Fruit fly (Drosophila melanogaster) whole organism, embryonic: ENCODE results near the gene CG11695.

Source experiments
- Bgb ChIP-seq: fragments of 200-800 bp; sonication (Bioruptor generic); IDR thresholded peaks from 2 replicates; pipeline ENCODE4 v1.3.6; 2022; ENCODE audit warnings: missing biosample characterization, missing genetic modification characterization; ENCODE audit not compliant: partially characterized antibody
- CG10543 ChIP-seq: fragments of 200-800 bp; sonication (Bioruptor generic); optimal IDR thresholded peaks from 3 replicates; lab custom pipeline; 2017; ENCODE audit warnings: missing biosample characterization, mild to moderate bottlenecking, missing genetic modification characterization, moderate library complexity
- CG10654 ChIP-seq: fragments of 200-800 bp; sonication (Bioruptor generic); optimal IDR thresholded peaks from 2 replicates; lab custom pipeline; 2016; ENCODE audit warnings: missing biosample characterization, missing genetic modification characterization
- CG10959 ChIP-seq: fragments of 200-800 bp; sonication (Bioruptor generic); IDR thresholded peaks from 2 replicates; pipeline ENCODE4 v1.3.6; 2022; ENCODE audit warnings: missing biosample characterization, missing genetic modification characterization
- CG12219 ChIP-seq: fragments of 200-800 bp; sonication (Bioruptor generic); optimal IDR thresholded peaks from 3 replicates; lab custom pipeline; 2018; ENCODE audit warnings: missing biosample characterization, mild to moderate bottlenecking, missing genetic modification characterization
- CG13296 ChIP-seq: fragments of 200-800 bp; sonication (Bioruptor generic); optimal IDR thresholded peaks from 3 replicates; lab custom pipeline; 2018; ENCODE audit warnings: missing biosample characterization, mild to moderate bottlenecking, missing genetic modification characterization
- CG15011 ChIP-seq: fragments of 200-800 bp; sonication (Bioruptor generic); optimal IDR thresholded peaks from 3 replicates; lab custom pipeline; 2018; ENCODE audit warnings: missing biosample characterization, mild to moderate bottlenecking, missing genetic modification characterization
- CG1603 ChIP-seq: fragments of 200-800 bp; sonication (Bioruptor generic); optimal IDR thresholded peaks from 2 replicates; lab custom pipeline; 2019; ENCODE audit warnings: missing biosample characterization, mild to moderate bottlenecking, missing genetic modification characterization, moderate library complexity
- CG30020 ChIP-seq: fragments of 200-800 bp; optimal IDR thresholded peaks from 2 replicates; lab custom pipeline; 2019; ENCODE audit warnings: missing biosample characterization, mild to moderate bottlenecking, missing genetic modification characterization, moderate library complexity
- CG3065 ChIP-seq: fragments of 200-800 bp; sonication (Bioruptor generic); optimal IDR thresholded peaks from 2 replicates; lab custom pipeline; 2016; ENCODE audit warnings: missing biosample characterization, missing genetic modification characterization
- CG8290 ChIP-seq, 3 experiments: fragments of 200-800 bp; sonication (Bioruptor generic); optimal IDR thresholded peaks; 2 replicates each; lab custom pipeline; 2016 to 2019; ENCODE audit warnings: missing biosample characterization in 3 of 3, missing genetic modification characterization in 3 of 3, mild to moderate bottlenecking in 2 of 3, moderate library complexity in 1 of 3
- Dek ChIP-seq: fragments of 200-800 bp; sonication (Bioruptor generic); optimal IDR thresholded peaks from 3 replicates; lab custom pipeline; 2019; ENCODE audit warnings: missing biosample characterization, mild to moderate bottlenecking, missing genetic modification characterization, moderate library complexity
- Ets65A ChIP-seq: fragments of 200-800 bp; sonication (Bioruptor generic); peaks from one replicate; lab custom pipeline; 2016; ENCODE audit warnings: missing biosample characterization, missing genetic modification characterization
- H2.0 ChIP-seq: fragments of 200-800 bp; sonication (Bioruptor generic); IDR thresholded peaks from 2 replicates; pipeline ENCODE4 v1.3.6; 2022; ENCODE audit warnings: missing biosample characterization, missing genetic modification characterization
- HmgZ ChIP-seq: fragments of 200-800 bp; sonication (Bioruptor generic); optimal IDR thresholded peaks from 2 replicates; lab custom pipeline; 2018; ENCODE audit warnings: missing biosample characterization, mild to moderate bottlenecking, missing genetic modification characterization
- MBD-R2 ChIP-seq: fragments of 200-800 bp; sonication (Bioruptor generic); IDR thresholded peaks from 2 replicates; pipeline ENCODE4 v1.3.6; 2022; ENCODE audit warnings: missing biosample characterization, missing genetic modification characterization
- Mad ChIP-seq: fragments of 200-800 bp; sonication (Bioruptor generic); optimal IDR thresholded peaks from 2 replicates; lab custom pipeline; 2016; ENCODE audit warnings: missing biosample characterization, missing genetic modification characterization
- Med ChIP-seq: fragments of 200-800 bp; sonication (Bioruptor generic); peaks from one replicate; lab custom pipeline; 2016; ENCODE audit warnings: missing biosample characterization, missing genetic modification characterization, mild to moderate bottlenecking, inconsistent platforms, moderate library complexity
- Nf-YC ChIP-seq: fragments of 200-800 bp; optimal IDR thresholded peaks from 3 replicates; lab custom pipeline; 2019; ENCODE audit warnings: missing biosample characterization, mild to moderate bottlenecking, missing genetic modification characterization, moderate library complexity
- Opbp ChIP-seq: fragments of 200-800 bp; sonication (Bioruptor generic); IDR thresholded peaks from 3 replicates; pipeline ENCODE4 v1.3.6; 2022; ENCODE audit warnings: missing biosample characterization, missing genetic modification characterization; ENCODE audit not compliant: partially characterized antibody
- Pdp1 ChIP-seq, 2 experiments: fragments of 200-800 bp; sonication (Bioruptor generic); optimal IDR thresholded peaks; 3 replicates each; lab custom pipeline; 2016; ENCODE audit warnings: missing biosample characterization in 2 of 2, missing genetic modification characterization in 2 of 2, mild to moderate bottlenecking in 1 of 2, moderate library complexity in 1 of 2
- Spps ChIP-seq: fragments of 200-800 bp; sonication (Bioruptor generic); optimal IDR thresholded peaks from 2 replicates; lab custom pipeline; 2018; ENCODE audit warnings: missing biosample characterization, mild to moderate bottlenecking, missing genetic modification characterization
- Sry-β ChIP-seq: fragments of 200-800 bp; sonication (Bioruptor generic); optimal IDR thresholded peaks from 2 replicates; lab custom pipeline; 2018; ENCODE audit warnings: missing biosample characterization, mild to moderate bottlenecking, missing genetic modification characterization, moderate library complexity
- Sry-δ ChIP-seq: fragments of 200-800 bp; sonication (Bioruptor generic); optimal IDR thresholded peaks from 2 replicates; lab custom pipeline; 2016; ENCODE audit warnings: missing biosample characterization, missing genetic modification characterization
- Taf1 ChIP-seq: fragments of 200-800 bp; sonication (Bioruptor generic); IDR thresholded peaks from 2 replicates; pipeline ENCODE4 v1.3.6; 2022; ENCODE audit warnings: missing biosample characterization, missing genetic modification characterization
- ac ChIP-seq: fragments of 200-800 bp; sonication (Bioruptor generic); optimal IDR thresholded peaks from 3 replicates; lab custom pipeline; 2017; ENCODE audit warnings: missing biosample characterization, mild to moderate bottlenecking, missing genetic modification characterization
- ash1 ChIP-seq: fragments of 200-800 bp; sonication (Bioruptor generic); optimal IDR thresholded peaks from 2 replicates; lab custom pipeline; 2018; ENCODE audit warnings: missing biosample characterization, mild to moderate bottlenecking, missing genetic modification characterization
- da ChIP-seq: fragments of 200-800 bp; sonication (Bioruptor generic); optimal IDR thresholded peaks from 2 replicates; lab custom pipeline; 2016; ENCODE audit warnings: missing biosample characterization, missing genetic modification characterization
- en ChIP-seq: fragments of 200-800 bp; sonication (Bioruptor generic); optimal IDR thresholded peaks from 2 replicates; lab custom pipeline; 2016; ENCODE audit warnings: missing biosample characterization, missing genetic modification characterization
- fd102C ChIP-seq: fragments of 200-800 bp; sonication (Bioruptor generic); optimal IDR thresholded peaks from 2 replicates; lab custom pipeline; 2018; ENCODE audit warnings: missing biosample characterization, mild to moderate bottlenecking, missing genetic modification characterization, moderate library complexity
- fu2 ChIP-seq: fragments of 200-800 bp; sonication (Bioruptor generic); optimal IDR thresholded peaks from 2 replicates; lab custom pipeline; 2016; ENCODE audit warnings: missing biosample characterization, missing genetic modification characterization
- hbn ChIP-seq: fragments of 200-800 bp; sonication (Bioruptor generic); IDR thresholded peaks from 2 replicates; pipeline ENCODE4 v1.3.6; 2022; ENCODE audit warnings: missing biosample characterization, missing genetic modification characterization; ENCODE audit not compliant: partially characterized antibody
- jing ChIP-seq: fragments of 200-800 bp; sonication (Bioruptor generic); optimal IDR thresholded peaks from 2 replicates; lab custom pipeline; 2018; ENCODE audit warnings: missing biosample characterization, mild to moderate bottlenecking, missing genetic modification characterization
- maf-S ChIP-seq: fragments of 200-800 bp; sonication (Bioruptor generic); optimal IDR thresholded peaks from 2 replicates; lab custom pipeline; 2016; ENCODE audit warnings: missing biosample characterization, missing genetic modification characterization
- org-1 ChIP-seq: fragments of 200-800 bp; sonication (Bioruptor generic); optimal IDR thresholded peaks from 2 replicates; lab custom pipeline; 2017; ENCODE audit warnings: missing biosample characterization, missing genetic modification characterization
- prd ChIP-seq, 3 experiments: fragments of >200 bp in 2 of 3; fragments of 200-800 bp in 1 of 3; sonication (Bioruptor generic) in 1 of 3; optimal IDR thresholded peaks in 2 of 3; IDR thresholded peaks in 1 of 3; 2 replicates in 2 of 3; 3 replicates in 1 of 3; pipeline versions ENCODE4 v1.3.6 to Lab custom; 2017 to 2022; ENCODE audit warnings: missing biosample characterization in 1 of 3, missing genetic modification characterization in 1 of 3
- pzg ChIP-seq: fragments of 200-800 bp; sonication (Bioruptor generic); optimal IDR thresholded peaks from 3 replicates; lab custom pipeline; 2018; ENCODE audit warnings: missing biosample characterization, mild to moderate bottlenecking, missing genetic modification characterization, moderate library complexity
- ro ChIP-seq: fragments of 200-800 bp; sonication (Bioruptor generic); IDR thresholded peaks from 2 replicates; pipeline ENCODE4 v1.3.6; 2022; ENCODE audit warnings: missing biosample characterization, missing genetic modification characterization
- row ChIP-seq: fragments of 200-800 bp; sonication (Bioruptor generic); IDR thresholded peaks from 3 replicates; pipeline ENCODE4 v1.3.6; 2022; ENCODE audit warnings: missing biosample characterization, missing genetic modification characterization
- sc ChIP-seq, 3 experiments: fragments of >200 bp in 2 of 3; fragments of 200-800 bp in 1 of 3; sonication (Bioruptor generic) in 1 of 3; optimal IDR thresholded peaks; 2 replicates in 2 of 3; 3 replicates in 1 of 3; lab custom pipeline; 2017; ENCODE audit warnings: mild to moderate bottlenecking in 1 of 3, missing biosample characterization in 1 of 3, missing genetic modification characterization in 1 of 3, missing genetic modification reagents in 1 of 3
- sim ChIP-seq: fragments of 200-800 bp; sonication (Bioruptor generic); IDR thresholded peaks from 2 replicates; pipeline ENCODE4 v1.3.6; 2022; ENCODE audit warnings: missing biosample characterization, missing genetic modification characterization
- sisA ChIP-seq: fragments of 200-800 bp; sonication (Bioruptor generic); IDR thresholded peaks from 2 replicates; pipeline ENCODE4 v1.3.6; 2022; ENCODE audit warnings: missing biosample characterization, missing genetic modification characterization
- slbo ChIP-seq: fragments of 200-800 bp; sonication (Bioruptor generic); IDR thresholded peaks from 2 replicates; pipeline ENCODE4 v1.3.6; 2022; ENCODE audit warnings: missing biosample characterization, missing genetic modification characterization
- sqz ChIP-seq: fragments of 200-800 bp; sonication (Bioruptor generic); optimal IDR thresholded peaks from 3 replicates; lab custom pipeline; 2018; ENCODE audit warnings: missing biosample characterization, mild to moderate bottlenecking, missing genetic modification characterization
- usp ChIP-seq: fragments of >200 bp; optimal IDR thresholded peaks from 2 replicates; lab custom pipeline; 2017; ENCODE audit warnings: missing biosample characterization, missing genetic modification characterization

CG11695 gene

DNA sequence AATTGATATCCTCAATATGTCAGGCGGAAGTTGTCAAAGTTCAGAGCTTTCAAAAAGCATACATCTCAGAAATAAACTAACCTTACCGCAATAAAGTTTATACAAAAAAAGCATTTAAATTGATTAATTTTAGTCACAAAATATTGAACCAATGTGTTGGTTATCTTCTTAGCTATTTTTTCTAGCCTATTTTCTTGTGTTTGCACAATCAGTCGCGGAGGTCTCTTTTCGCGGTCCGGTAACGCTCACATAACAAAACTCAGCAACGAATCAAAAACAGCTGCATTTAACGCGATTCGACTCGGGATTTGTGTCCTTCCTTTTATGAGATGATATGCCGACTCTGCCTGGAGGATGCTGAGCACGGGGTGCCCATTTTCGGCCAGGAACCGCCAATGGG, 3.2 kb upstream of the CG11695 start, which contains the start of gene CG11696 (continued):
- TF ChIP-seq sisA (GFP tag; lab: Robert Waterston, UW): no peak
- TF ChIP-seq ash1 (GFP tag; lab: Kevin White, UChicago): no peak
- no peak for TF ChIP-seq da
- no peak for TF ChIP-seq CG10654 (GFP tag; lab: Kevin White, UChicago)
- TF ChIP-seq Dek (tag; lab: Kevin White, UChicago): no peak
- TF ChIP-seq org-1: no peak
- no peak for TF ChIP-seq ac (GFP tag; lab: Kevin White, UChicago)
- TF ChIP-seq Opbp: no peak
- TF ChIP-seq Spps (tag; lab: Kevin White, UChicago): no peak
- TF ChIP-seq maf-S (GFP tag; lab: Kevin White, UChicago): no peak
- peak; percentile 4 for TF ChIP-seq Nf-YC (tag; lab: Kevin White, UChicago)
- TF ChIP-seq Mad: no peak
- no peak for TF ChIP-seq prd (optimal IDR thresholded peaks at IDR 0.05; lab: Kevin White, UChicago)
- peak; percentile 9; the same call in 1 of the 3 replicates for TF ChIP-seq prd (GFP tag; IDR thresholded peaks at IDR 0.05; lab: Robert Waterston, UW)
- no peak for TF ChIP-seq sc (optimal IDR thresholded peaks at IDR 0.05; lab: Kevin White, UChicago)
- no peak for TF ChIP-seq sc (GFP tag; optimal IDR thresholded peaks at IDR 0.05; lab: Kevin White, UChicago)
- no peak for TF ChIP-seq jing (GFP tag; lab: Kevin White, UChicago)
- TF ChIP-seq fu2 (GFP tag; lab: Kevin White, UChicago): no peak
- no peak for TF ChIP-seq CG13296 (GFP tag; lab: Kevin White, UChicago)
- TF ChIP-seq Sry-β: peak; percentile 83
- TF ChIP-seq slbo (GFP tag; lab: Robert Waterston, UW): peak; percentile 60
- no peak for TF ChIP-seq CG3065 (GFP tag; lab: Kevin White, UChicago)
- peak; percentile 21 for TF ChIP-seq pzg (GFP tag; lab: Kevin White, UChicago)
- no peak for TF ChIP-seq Sry-δ (GFP tag; lab: Kevin White, UChicago)
- no peak for TF ChIP-seq Ets65A (GFP tag; lab: Kevin White, UChicago)
- TF ChIP-seq CG10543 (GFP tag; lab: Kevin White, UChicago): no peak
- peak; percentile 52 for TF ChIP-seq Med (GFP tag; lab: Kevin White, UChicago)
- TF ChIP-seq usp: no peak
- TF ChIP-seq CG12219 (GFP tag; lab: Kevin White, UChicago): no peak
- peak; percentile 57 for TF ChIP-seq row (GFP tag; lab: Robert Waterston, UW)
- TF ChIP-seq Taf1 (GFP tag; lab: Robert Waterston, UW): no peak
- no peak for TF ChIP-seq H2.0 (GFP tag; lab: Robert Waterston, UW)
- peak; percentile 73; the same call in 1 of the 2 replicates for TF ChIP-seq MBD-R2 (GFP tag; lab: Robert Waterston, UW)
- no peak for TF ChIP-seq CG10959
- TF ChIP-seq fd102C: no peak
- no peak for TF ChIP-seq ro
- TF ChIP-seq hbn: no peak
- no peak for TF ChIP-seq sim
- no peak for TF ChIP-seq CG30020 (tag; lab: Kevin White, UChicago)
- TF ChIP-seq CG15011 (GFP tag; lab: Kevin White, UChicago): no peak
- TF ChIP-seq sqz (GFP tag; lab: Kevin White, UChicago): no peak
- TF ChIP-seq HmgZ: no peak
- no peak for TF ChIP-seq en (GFP tag; lab: Kevin White, UChicago)
- TF ChIP-seq Bgb (GFP tag; lab: Robert Waterston, UW): no peak
- peak in 1 of 2 experiments; percentile 57 for TF ChIP-seq Pdp1 (GFP tag; optimal IDR thresholded peaks at IDR 0.05; lab: Kevin White, UChicago)
- TF ChIP-seq CG8290 (GFP tag; optimal IDR thresholded peaks at IDR 0.05; lab: Kevin White, UChicago): no peak
- TF ChIP-seq CG8290 (tag; optimal IDR thresholded peaks at IDR 0.05; lab: Kevin White, UChicago): peak in 1 of 2 experiments; percentile 25
- peak; percentile 16 for TF ChIP-seq CG1603 (tag; lab: Kevin White, UChicago)
